Fruit fly (Drosophila melanogaster): ENCODE data around the gene Dsk.
A peak's percentile ranks its signal among the peaks of the same experiment; 100 is the strongest.

Dsk gene

DNA sequence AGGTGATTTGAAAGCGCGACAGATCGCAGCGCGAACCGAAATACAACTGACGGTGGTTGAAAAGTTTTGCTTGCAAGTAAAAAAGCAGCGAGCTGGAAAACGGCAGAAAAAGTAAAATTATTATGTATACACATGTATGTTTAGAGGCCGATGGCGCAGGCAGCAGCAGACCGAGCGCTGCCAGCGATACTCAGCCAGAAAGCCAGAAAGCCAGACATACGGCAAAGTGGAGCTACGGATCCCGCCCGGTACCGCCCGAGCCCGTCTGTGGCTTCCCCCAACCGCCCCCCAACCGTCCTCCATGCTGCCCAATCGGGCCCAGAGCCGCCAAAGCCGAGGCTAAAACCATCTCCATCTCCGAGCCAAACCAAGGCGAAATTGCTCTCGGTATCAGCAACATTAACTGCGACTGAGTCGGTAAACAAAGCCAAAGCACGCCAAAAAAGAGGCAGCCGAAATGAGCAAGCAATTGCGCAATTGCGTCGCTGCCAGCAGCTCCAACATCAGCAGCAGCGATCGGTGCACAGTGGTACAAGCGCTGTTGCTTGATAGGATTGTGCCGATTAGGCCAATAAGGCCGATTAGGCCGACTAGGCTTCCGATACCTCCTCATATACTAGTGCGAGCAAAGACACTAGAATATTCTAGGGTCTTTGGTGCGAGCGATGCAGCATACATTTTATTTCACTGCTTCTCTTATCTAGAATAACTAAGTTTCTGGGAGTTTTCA, 25.4 kb upstream of the Dsk start, which contains the start of gene CG14636 (continued):
- peak; percentile 71 for TF ChIP-seq CG3281 (GFP tag; optimal IDR thresholded peaks at IDR 0.05)
- TF ChIP-seq fd64A (GFP tag; optimal IDR thresholded peaks at IDR 0.05): no peak
- TF ChIP-seq Fer1 (GFP tag; optimal IDR thresholded peaks at IDR 0.05): peak; percentile 84
- TF ChIP-seq pum (GFP tag; optimal IDR thresholded peaks at IDR 0.05): peak; percentile 43
- peak; percentile 58 for TF ChIP-seq fd3F (GFP tag; optimal IDR thresholded peaks at IDR 0.05)
- TF ChIP-seq dimm (GFP tag; IDR thresholded peaks at IDR 0.05): peak; percentile 5; the same call in 1 of the 2 replicates
- TF ChIP-seq CG12942 (GFP tag; optimal IDR thresholded peaks at IDR 0.05): peak; percentile 45
- TF ChIP-seq lmd (GFP tag; IDR thresholded peaks at IDR 0.05): peak; percentile 84
- 0 out of 3 replicates have a peak, but pooled peaks have one; percentile 11 for TF ChIP-seq CG6175 (GFP tag; IDR thresholded peaks at IDR 0.05)
- TF ChIP-seq CG18476 (GFP tag; optimal IDR thresholded peaks at IDR 0.05): no peak
- TF ChIP-seq CG17912 (GFP tag; optimal IDR thresholded peaks at IDR 0.05): peak; percentile 21
- TF ChIP-seq CG4617 (GFP tag; optimal IDR thresholded peaks at IDR 0.05; ENCODE audit: borderline replicate concordance): no peak
- TF ChIP-seq CG31441 (GFP tag; IDR thresholded peaks at IDR 0.05): peak; percentile 49
- peak; percentile 18 for TF ChIP-seq salm (tag; optimal IDR thresholded peaks at IDR 0.05)
- TF ChIP-seq CG14965 (GFP tag; optimal IDR thresholded peaks at IDR 0.05; ENCODE audit: borderline replicate concordance): no peak
- peak; percentile 44 for TF ChIP-seq maf-S (GFP tag; optimal IDR thresholded peaks at IDR 0.05)
- no peak for TF ChIP-seq sima (GFP tag; optimal IDR thresholded peaks at IDR 0.05)
- peak; percentile 61 for TF ChIP-seq CG1603 (tag; optimal IDR thresholded peaks at IDR 0.05)
- peak; percentile 31 for TF ChIP-seq CG9437 (GFP tag; optimal IDR thresholded peaks at IDR 0.05)
- peak; percentile 62 for TF ChIP-seq NC2β (GFP tag; optimal IDR thresholded peaks at IDR 0.05)
- TF ChIP-seq Dip2 (GFP tag; IDR thresholded peaks at IDR 0.05): 0 out of 2 replicates have a peak, but pooled peaks have one; percentile 17
- peak; percentile 58; the same call in 1 of the 2 replicates for TF ChIP-seq Bgb (GFP tag; IDR thresholded peaks at IDR 0.05; ENCODE audit: partially characterized antibody)
- TF ChIP-seq CG10209 (GFP tag; optimal IDR thresholded peaks at IDR 0.05): peak; percentile 67
- TF ChIP-seq pan (optimal IDR thresholded peaks at IDR 0.05): no peak
- peak in 1 of 2 experiments; percentile 86 for TF ChIP-seq pan (GFP tag; optimal IDR thresholded peaks at IDR 0.05 in 1 of 2, IDR thresholded peaks at IDR 0.05 in 1 of 2)
- TF ChIP-seq NK7.1 (GFP tag; optimal IDR thresholded peaks at IDR 0.05): peak; percentile 17
- peak; percentile 80 for TF ChIP-seq Antp (GFP tag; optimal IDR thresholded peaks at IDR 0.05)
- no peak for TF ChIP-seq CG15073 (GFP tag; optimal IDR thresholded peaks at IDR 0.05)
- peak; percentile 34 for TF ChIP-seq nom (GFP tag; optimal IDR thresholded peaks at IDR 0.05)
- TF ChIP-seq Atf6 (GFP tag; IDR thresholded peaks at IDR 0.05): peak; percentile 83
- TF ChIP-seq CG18619 (GFP tag; optimal IDR thresholded peaks at IDR 0.05): peak; percentile 62
- TF ChIP-seq zfh1 (GFP tag; IDR thresholded peaks at IDR 0.05): peak; percentile 60; the same call in 1 of the 3 replicates
- TF ChIP-seq stc (GFP tag; IDR thresholded peaks at IDR 0.05): peak; percentile 83
- TF ChIP-seq Rfx (GFP tag; IDR thresholded peaks at IDR 0.05): peak; percentile 87
- TF ChIP-seq HmgZ (tag; optimal IDR thresholded peaks at IDR 0.05): peak; percentile 79
- TF ChIP-seq tin (GFP tag; optimal IDR thresholded peaks at IDR 0.05): peak; percentile 48
- TF ChIP-seq Opbp (GFP tag; IDR thresholded peaks at IDR 0.05; ENCODE audit: partially characterized antibody): no peak
- TF ChIP-seq Atf-2 (GFP tag; optimal IDR thresholded peaks at IDR 0.05): peak; percentile 57
- TF ChIP-seq luna (GFP tag; optimal IDR thresholded peaks at IDR 0.05): no peak
- peak; percentile 25 for TF ChIP-seq CG5245 (GFP tag; optimal IDR thresholded peaks at IDR 0.05)
- TF ChIP-seq Hey (tag; optimal IDR thresholded peaks at IDR 0.05): no peak
- TF ChIP-seq Dp (GFP tag; optimal IDR thresholded peaks at IDR 0.05): no peak
- peak; percentile 12 for TF ChIP-seq CG3995 (GFP tag; optimal IDR thresholded peaks at IDR 0.05)
- TF ChIP-seq Six4 (GFP tag; optimal IDR thresholded peaks at IDR 0.05): no peak
- TF ChIP-seq cwo (GFP tag; optimal IDR thresholded peaks at IDR 0.05): peak; percentile 69
- TF ChIP-seq Hr39 (optimal IDR thresholded peaks at IDR 0.05): no peak
- TF ChIP-seq scrt (GFP tag; optimal IDR thresholded peaks at IDR 0.05): peak; percentile 3
- TF ChIP-seq CG16815 (GFP tag; optimal IDR thresholded peaks at IDR 0.05): peak; percentile 24
- peak; percentile 30; the same call in 1 of the 2 replicates for TF ChIP-seq ato (GFP tag; IDR thresholded peaks at IDR 0.05; ENCODE audit: partially characterized antibody)

Data from whole organism, embryonic.